Fruit fly (Drosophila melanogaster) whole organism, embryonic: ENCODE measurements around the gene mRpS10.

Experiments
- Abd-B ChIP-seq: fragments of 200-800 bp; sonication (Bioruptor generic); optimal IDR thresholded peaks from 2 replicates; lab custom pipeline; 2018; ENCODE audit warnings: missing biosample characterization, mild to moderate bottlenecking, missing genetic modification characterization, moderate library complexity
- Blimp-1 ChIP-seq: fragments of 200-800 bp; sonication (Bioruptor generic); optimal IDR thresholded peaks from 3 replicates; lab custom pipeline; 2018; ENCODE audit warnings: missing biosample characterization, missing genetic modification characterization, mild to moderate bottlenecking, moderate library complexity, missing genetic modification reagents
- CG10654 ChIP-seq: fragments of 200-800 bp; sonication (Bioruptor generic); optimal IDR thresholded peaks from 2 replicates; lab custom pipeline; 2016; ENCODE audit warnings: missing biosample characterization, missing genetic modification characterization
- CG10959 ChIP-seq: fragments of 200-800 bp; sonication (Bioruptor generic); IDR thresholded peaks from 2 replicates; pipeline ENCODE4 v1.3.6; 2022; ENCODE audit warnings: missing biosample characterization, missing genetic modification characterization
- CG12071 ChIP-seq: fragments of 200-800 bp; sonication (Bioruptor generic); optimal IDR thresholded peaks from 3 replicates; lab custom pipeline; 2018; ENCODE audit warnings: missing biosample characterization, mild to moderate bottlenecking, missing genetic modification characterization
- CG12104 ChIP-seq: fragments of 200-800 bp; sonication (Bioruptor generic); optimal IDR thresholded peaks from 3 replicates; lab custom pipeline; 2016; ENCODE audit warnings: missing biosample characterization, missing genetic modification characterization
- CG12236 ChIP-seq: fragments of 200-800 bp; sonication (Bioruptor generic); optimal IDR thresholded peaks from 2 replicates; lab custom pipeline; 2016; ENCODE audit warnings: missing biosample characterization, missing genetic modification characterization
- CG12391 ChIP-seq: fragments of 200-800 bp; sonication (Bioruptor generic); optimal IDR thresholded peaks from 3 replicates; lab custom pipeline; 2018; ENCODE audit warnings: missing biosample characterization, mild to moderate bottlenecking, missing genetic modification characterization, moderate library complexity
- CG12942 ChIP-seq: fragments of 200-800 bp; sonication (Bioruptor generic); optimal IDR thresholded peaks from 3 replicates; lab custom pipeline; 2016; ENCODE audit warnings: missing biosample characterization, missing genetic modification characterization
- CG14014 ChIP-seq: fragments of 200-800 bp; sonication (Bioruptor generic); IDR thresholded peaks from 2 replicates; pipeline ENCODE4 v1.3.6; 2022; ENCODE audit warnings: missing biosample characterization, missing genetic modification characterization
- CG14050 ChIP-seq: fragments of 200-800 bp; sonication (Bioruptor generic); IDR thresholded peaks from 3 replicates; pipeline ENCODE4 v1.3.6; 2022; ENCODE audit warnings: missing biosample characterization, missing genetic modification characterization
- CG17829 ChIP-seq: fragments of 200-800 bp; optimal IDR thresholded peaks from 2 replicates; lab custom pipeline; 2019; ENCODE audit warnings: missing biosample characterization, mild to moderate bottlenecking, missing genetic modification characterization, moderate library complexity
- CG1792 ChIP-seq: fragments of 200-800 bp; sonication (Bioruptor generic); optimal IDR thresholded peaks from 2 replicates; lab custom pipeline; 2016; ENCODE audit warnings: missing biosample characterization, missing genetic modification characterization
- CG2678 ChIP-seq: fragments of 200-800 bp; sonication (Bioruptor generic); optimal IDR thresholded peaks from 3 replicates; lab custom pipeline; 2019; ENCODE audit warnings: missing biosample characterization, mild to moderate bottlenecking, missing genetic modification characterization, moderate library complexity
- CG2889 ChIP-seq: fragments of 200-800 bp; sonication (Bioruptor generic); IDR thresholded peaks from 3 replicates; pipeline ENCODE4 v1.3.6; 2022; ENCODE audit warnings: missing biosample characterization, missing genetic modification characterization
- CG3065 ChIP-seq: fragments of 200-800 bp; sonication (Bioruptor generic); optimal IDR thresholded peaks from 2 replicates; lab custom pipeline; 2016; ENCODE audit warnings: missing biosample characterization, missing genetic modification characterization
- CG3281 ChIP-seq: fragments of 200-800 bp; sonication (Bioruptor generic); optimal IDR thresholded peaks from 3 replicates; lab custom pipeline; 2017; ENCODE audit warnings: missing biosample characterization, mild to moderate bottlenecking, missing genetic modification characterization
- CG4404 ChIP-seq: fragments of 200-800 bp; sonication (Bioruptor generic); IDR thresholded peaks from 2 replicates; pipeline ENCODE4 v1.3.6; 2022; ENCODE audit warnings: missing biosample characterization, missing genetic modification characterization
- CG8089 ChIP-seq: fragments of 200-800 bp; sonication (Bioruptor generic); optimal IDR thresholded peaks from 3 replicates; lab custom pipeline; 2016; ENCODE audit warnings: missing biosample characterization, missing genetic modification characterization
- CG9215 ChIP-seq: fragments of 200-800 bp; sonication (Bioruptor generic); IDR thresholded peaks from 2 replicates; pipeline ENCODE4 v1.3.6; 2022; ENCODE audit warnings: missing biosample characterization, missing genetic modification characterization
- CG9727 ChIP-seq: fragments of 200-800 bp; sonication (Bioruptor generic); optimal IDR thresholded peaks from 3 replicates; lab custom pipeline; 2017; ENCODE audit warnings: missing biosample characterization, mild to moderate bottlenecking, missing genetic modification characterization
- CTCF ChIP-seq: fragments of 200-800 bp; sonication (Bioruptor generic); optimal IDR thresholded peaks from 2 replicates; lab custom pipeline; 2017; ENCODE audit warnings: missing biosample characterization, mild to moderate bottlenecking, missing genetic modification characterization, moderate library complexity
- Camta ChIP-seq: fragments of 200-800 bp; sonication (Bioruptor generic); optimal IDR thresholded peaks from 2 replicates; lab custom pipeline; 2016; ENCODE audit warnings: missing biosample characterization, missing genetic modification characterization
- Ets97D ChIP-seq: fragments of 200-800 bp; sonication (Bioruptor generic); optimal IDR thresholded peaks from 3 replicates; lab custom pipeline; 2016; ENCODE audit warnings: missing biosample characterization, missing genetic modification characterization
- Kr ChIP-seq: fragments of 200-800 bp; sonication (Bioruptor generic); optimal IDR thresholded peaks from 2 replicates; lab custom pipeline; 2017; ENCODE audit warnings: missing biosample characterization, mild to moderate bottlenecking, missing genetic modification characterization
- MBD-R2 ChIP-seq: fragments of 200-800 bp; sonication (Bioruptor generic); IDR thresholded peaks from 2 replicates; pipeline ENCODE4 v1.3.6; 2022; ENCODE audit warnings: missing biosample characterization, missing genetic modification characterization
- NfI ChIP-seq: fragments of 200-800 bp; sonication (Bioruptor generic); optimal IDR thresholded peaks from 3 replicates; lab custom pipeline; 2018; ENCODE audit warnings: missing biosample characterization, mild to moderate bottlenecking, missing genetic modification characterization, moderate library complexity
- Opbp ChIP-seq: fragments of 200-800 bp; sonication (Bioruptor generic); IDR thresholded peaks from 3 replicates; pipeline ENCODE4 v1.3.6; 2022; ENCODE audit warnings: missing biosample characterization, missing genetic modification characterization; ENCODE audit not compliant: partially characterized antibody
- Pdp1 ChIP-seq, 2 experiments: fragments of 200-800 bp; sonication (Bioruptor generic); optimal IDR thresholded peaks; 3 replicates each; lab custom pipeline; 2016; ENCODE audit warnings: missing biosample characterization in 2 of 2, missing genetic modification characterization in 2 of 2, mild to moderate bottlenecking in 1 of 2, moderate library complexity in 1 of 2
- ap ChIP-seq: fragments of 200-800 bp; sonication (Bioruptor generic); IDR thresholded peaks from 2 replicates; pipeline ENCODE4 v1.3.6; 2022; ENCODE audit warnings: missing biosample characterization, missing genetic modification characterization
- ato ChIP-seq: fragments of 200-800 bp; sonication (Bioruptor generic); IDR thresholded peaks from 2 replicates; pipeline ENCODE4 v1.3.6; 2022; ENCODE audit warnings: missing biosample characterization, missing genetic modification characterization; ENCODE audit not compliant: partially characterized antibody
- bab2 ChIP-seq: fragments of 200-800 bp; sonication (Bioruptor generic); optimal IDR thresholded peaks from 2 replicates; lab custom pipeline; 2016; ENCODE audit warnings: missing biosample characterization, missing genetic modification characterization
- bowl ChIP-seq: fragments of 200-800 bp; sonication (Bioruptor generic); IDR thresholded peaks from 2 replicates; pipeline ENCODE4 v1.3.6; 2022; ENCODE audit warnings: missing biosample characterization, missing genetic modification characterization
- cad ChIP-seq: fragments of >200 bp; optimal IDR thresholded peaks from 2 replicates; lab custom pipeline; 2017; ENCODE audit warnings: missing biosample characterization, missing genetic modification characterization
- chif ChIP-seq, 2 experiments: fragments of 200-800 bp; sonication (Bioruptor generic); optimal IDR thresholded peaks; 3 replicates each; lab custom pipeline; 2016; ENCODE audit warnings: missing biosample characterization in 2 of 2, missing genetic modification characterization in 2 of 2
- crp ChIP-seq, 2 experiments: fragments of 200-800 bp; sonication (Bioruptor generic); optimal IDR thresholded peaks; 2 replicates in 1 of 2; 3 replicates in 1 of 2; lab custom pipeline; 2017; ENCODE audit warnings: missing biosample characterization in 2 of 2, missing genetic modification characterization in 2 of 2, mild to moderate bottlenecking in 1 of 2, moderate library complexity in 1 of 2
- fd3F ChIP-seq: fragments of 200-800 bp; sonication (Bioruptor generic); optimal IDR thresholded peaks from 2 replicates; lab custom pipeline; 2018; ENCODE audit warnings: missing biosample characterization, mild to moderate bottlenecking, missing genetic modification characterization, moderate library complexity
- gcm2 ChIP-seq: fragments of 200-800 bp; sonication (Bioruptor generic); optimal IDR thresholded peaks from 2 replicates; lab custom pipeline; 2016; ENCODE audit warnings: missing biosample characterization, missing genetic modification characterization
- inv ChIP-seq: fragments of 200-800 bp; sonication (Bioruptor generic); IDR thresholded peaks from 2 replicates; pipeline ENCODE4 v1.3.6; 2022; ENCODE audit warnings: missing biosample characterization, missing genetic modification characterization; ENCODE audit not compliant: partially characterized antibody
- lov ChIP-seq, 2 experiments: fragments of 200-800 bp in 1 of 2; fragments of >200 bp in 1 of 2; sonication (Bioruptor generic) in 1 of 2; IDR thresholded peaks in 1 of 2; optimal IDR thresholded peaks in 1 of 2; 2 replicates in 1 of 2; 3 replicates in 1 of 2; pipeline versions ENCODE4 v1.3.6 to Lab custom; 2017 to 2022; ENCODE audit warnings: missing biosample characterization in 1 of 2, missing genetic modification characterization in 1 of 2
- nerfin-1 ChIP-seq: fragments of 200-800 bp; sonication (Bioruptor generic); optimal IDR thresholded peaks from 3 replicates; lab custom pipeline; 2019; ENCODE audit warnings: missing biosample characterization, mild to moderate bottlenecking, missing genetic modification characterization, moderate library complexity
- nmo ChIP-seq: fragments of 200-800 bp; sonication (Bioruptor generic); optimal IDR thresholded peaks from 2 replicates; lab custom pipeline; 2018; ENCODE audit warnings: missing biosample characterization, mild to moderate bottlenecking, missing genetic modification characterization, moderate library complexity
- onecut ChIP-seq: fragments of 200-800 bp; sonication (Bioruptor generic); IDR thresholded peaks from 2 replicates; pipeline ENCODE4 v1.3.6; 2022; ENCODE audit warnings: missing biosample characterization, missing genetic modification characterization
- pho ChIP-seq: fragments of 200-800 bp; sonication (Bioruptor generic); optimal IDR thresholded peaks from 2 replicates; lab custom pipeline; 2016; ENCODE audit warnings: missing biosample characterization, missing genetic modification characterization
- schlank ChIP-seq: fragments of 200-800 bp; sonication (Bioruptor generic); optimal IDR thresholded peaks from 2 replicates; lab custom pipeline; 2018; ENCODE audit warnings: missing biosample characterization, mild to moderate bottlenecking, missing genetic modification characterization
- tap ChIP-seq: fragments of 200-800 bp; optimal IDR thresholded peaks from 3 replicates; lab custom pipeline; 2019; ENCODE audit warnings: missing biosample characterization, mild to moderate bottlenecking, missing genetic modification characterization, moderate library complexity
- tup ChIP-seq: fragments of 200-800 bp; sonication (Bioruptor generic); optimal IDR thresholded peaks from 2 replicates; lab custom pipeline; 2016; ENCODE audit warnings: missing biosample characterization, mild to moderate bottlenecking, missing genetic modification characterization, moderate library complexity
- unpg ChIP-seq: fragments of 200-800 bp; sonication (Bioruptor generic); optimal IDR thresholded peaks from 3 replicates; lab custom pipeline; 2018; ENCODE audit warnings: missing biosample characterization, mild to moderate bottlenecking, missing genetic modification characterization, moderate library complexity
- yki ChIP-seq: fragments of >200 bp; optimal IDR thresholded peaks from 3 replicates; lab custom pipeline; 2018
- zfh2 ChIP-seq: fragments of 200-800 bp; sonication (Bioruptor generic); optimal IDR thresholded peaks from 2 replicates; lab custom pipeline; 2016; ENCODE audit warnings: missing biosample characterization, missing genetic modification characterization

Gene mRpS10

dm6 chr3R:15275158-15275623 is 45.7 kb downstream of the mRpS10 start, which contains the start of the genes Cp190 and CG4338 (continued):
- TF ChIP-seq CG10654 (GFP tag; lab: Kevin White, UChicago) (peak; percentile 97), CG1792 (GFP tag; lab: Kevin White, UChicago) (peak; percentile 84), MBD-R2 (GFP tag; lab: Robert Waterston, UW) (peak; percentile 98), CG8089 (peak; percentile 83), Camta (GFP tag; lab: Kevin White, UChicago) (peak; percentile 93), bowl (GFP tag; lab: Robert Waterston, UW) (peak; percentile 84), NfI (GFP tag; lab: Kevin White, UChicago) (peak; percentile 98), nmo (peak; percentile 99), Opbp (GFP tag; lab: Robert Waterston, UW) (peak; percentile 80), pho (peak; percentile 94), CG2678 (tag; lab: Kevin White, UChicago) (peak; percentile 99), CG4404 (GFP tag; lab: Robert Waterston, UW) (peak; percentile 97), Blimp-1 (GFP tag; lab: Kevin White, UChicago) (peak; percentile 97), CG3065 (peak; percentile 95), nerfin-1 (peak; percentile 98), unpg (GFP tag; lab: Kevin White, UChicago) (peak; percentile 99), CG17829 (tag; lab: Kevin White, UChicago) (peak; percentile 99), CG10959 (GFP tag; lab: Robert Waterston, UW) (peak; percentile 95), bab2 (peak; percentile 93), CG12236 (GFP tag; lab: Kevin White, UChicago) (peak; percentile 79), cad (GFP tag; lab: Kevin White, UChicago) (no peak), CG12942 (GFP tag; lab: Kevin White, UChicago) (peak; percentile 97), schlank (tag; lab: Kevin White, UChicago) (peak; percentile 93), CG2889 (peak; percentile 94), lov (optimal IDR thresholded peaks at IDR 0.05; lab: Kevin White, UChicago) (no peak), lov (GFP tag; IDR thresholded peaks at IDR 0.05; lab: Robert Waterston, UW) (peak; percentile 94), crp (GFP tag; optimal IDR thresholded peaks at IDR 0.05; lab: Kevin White, UChicago) (peak; percentile 6 to 70), CG14050 (GFP tag; lab: Robert Waterston, UW) (peak; percentile 91), CTCF (GFP tag; lab: Kevin White, UChicago) (peak; percentile 68), onecut (GFP tag; lab: Robert Waterston, UW) (peak; percentile 93), CG12391 (peak; percentile 99), tap (peak; percentile 98), CG12071 (GFP tag; lab: Kevin White, UChicago) (peak; percentile 93), gcm2 (GFP tag; lab: Kevin White, UChicago) (peak; percentile 58), zfh2 (GFP tag; lab: Kevin White, UChicago) (peak; percentile 92), yki (no peak), CG3281 (peak; percentile 98), Ets97D (peak; percentile 94), CG9215 (GFP tag; lab: Robert Waterston, UW) (peak; percentile 97), CG9727 (GFP tag; lab: Kevin White, UChicago) (peak; percentile 99), Pdp1 (GFP tag; optimal IDR thresholded peaks at IDR 0.05; lab: Kevin White, UChicago) (peak; percentile 94 to 95), fd3F (GFP tag; lab: Kevin White, UChicago) (peak; percentile 98), ap (GFP tag; lab: Robert Waterston, UW) (peak; percentile 91), inv (GFP tag; lab: Robert Waterston, UW) (peak; percentile 71), CG14014 (peak; percentile 97), ato (peak; percentile 73; the same call in 1 of the 2 replicates), chif (GFP tag; optimal IDR thresholded peaks at IDR 0.05; lab: Kevin White, UChicago) (peak; percentile 84 to 95), Kr (peak; percentile 19), CG12104 (GFP tag; lab: Kevin White, UChicago) (peak; percentile 98), tup (GFP tag; lab: Kevin White, UChicago) (peak; percentile 91), Abd-B (GFP tag; lab: Kevin White, UChicago) (peak; percentile 99)
